Fruit fly (Drosophila melanogaster): ENCODE results near the gene CG43232.

Gene CG43232

dm6 chr2L:6922091-6922753, 9.7 kb upstream of the CG43232 start (continued):
- TF ChIP-seq HLHmδ (GFP tag; optimal IDR thresholded peaks at IDR 0.05) (no peak), mam (GFP tag; optimal IDR thresholded peaks at IDR 0.05) (peak; percentile 76), Hmx (GFP tag; optimal IDR thresholded peaks at IDR 0.05) (no peak), CG1024 (GFP tag; IDR thresholded peaks at IDR 0.05) (no peak; the same call in none of the 2 replicates), Six4 (GFP tag; optimal IDR thresholded peaks at IDR 0.05) (peak; percentile 53), gcm2 (GFP tag; optimal IDR thresholded peaks at IDR 0.05) (peak; percentile 8), MBD-R2 (GFP tag; IDR thresholded peaks at IDR 0.05) (0 out of 2 replicates have a peak, but pooled peaks have one; percentile 6), CG8388 (GFP tag; optimal IDR thresholded peaks at IDR 0.05) (peak; percentile 74), E2f1 (GFP tag; IDR thresholded peaks at IDR 0.05) (peak; percentile 53; the same call in 1 of the 2 replicates), CG14860 (GFP tag; IDR thresholded peaks at IDR 0.05; ENCODE audit: partially characterized antibody) (no peak), HmgZ (tag; optimal IDR thresholded peaks at IDR 0.05) (peak; percentile 9), CG6854 (GFP tag; optimal IDR thresholded peaks at IDR 0.05) (no peak), CG7786 (GFP tag; optimal IDR thresholded peaks at IDR 0.05) (peak; percentile 54), CG6765 (GFP tag; optimal IDR thresholded peaks at IDR 0.05) (no peak), CG10654 (GFP tag; optimal IDR thresholded peaks at IDR 0.05) (peak; percentile 59), Ravus (GFP tag; IDR thresholded peaks at IDR 0.05) (peak; percentile 5), CG7357 (GFP tag; IDR thresholded peaks at IDR 0.05) (no peak), Adf1 (GFP tag; IDR thresholded peaks at IDR 0.05) (peak; percentile 33; the same call in 1 of the 2 replicates), tgo (GFP tag; IDR thresholded peaks at IDR 0.05) (no peak; the same call in 1 of the 3 replicates), CG2199 (GFP tag; IDR thresholded peaks at IDR 0.05) (peak; percentile 46; the same call in 2 of the 3 replicates), Asciz (GFP tag; optimal IDR thresholded peaks at IDR 0.05) (peak; percentile 78), fru (optimal IDR thresholded peaks at IDR 0.05) (no peak), z (GFP tag; IDR thresholded peaks at IDR 0.05) (no peak), CG6654 (GFP tag; optimal IDR thresholded peaks at IDR 0.05) (peak; percentile 30), CG8478 (optimal IDR thresholded peaks at IDR 0.05) (no peak), jumu (GFP tag; optimal IDR thresholded peaks at IDR 0.05) (peak; percentile 58), CG12071 (GFP tag; optimal IDR thresholded peaks at IDR 0.05) (no peak), dmrt11E (tag; optimal IDR thresholded peaks at IDR 0.05) (peak; percentile 66), CG11560 (tag; IDR thresholded peaks at IDR 0.05) (no peak), CG17328 (GFP tag; IDR thresholded peaks at IDR 0.05) (peak; percentile 89), mirr (GFP tag; optimal IDR thresholded peaks at IDR 0.05) (no peak), CG34376 (GFP tag; optimal IDR thresholded peaks at IDR 0.05) (no peak), pho (GFP tag; optimal IDR thresholded peaks at IDR 0.05) (peak; percentile 50), Ets65A (GFP tag) (peak; percentile 96), ranshi (GFP tag; IDR thresholded peaks at IDR 0.05) (no peak; the same call in 1 of the 2 replicates), ci (GFP tag; IDR thresholded peaks at IDR 0.05) (no peak; the same call in 1 of the 3 replicates), pros (GFP tag; optimal IDR thresholded peaks at IDR 0.05) (no peak), Oaz (GFP tag; IDR thresholded peaks at IDR 0.05) (no peak; the same call in 1 of the 2 replicates), CG7556 (GFP tag; optimal IDR thresholded peaks at IDR 0.05) (peak; percentile 35), ems (GFP tag; optimal IDR thresholded peaks at IDR 0.05) (peak; percentile 64), CG11398 (GFP tag; optimal IDR thresholded peaks at IDR 0.05) (peak; percentile 69), CG1647 (GFP tag; optimal IDR thresholded peaks at IDR 0.05) (no peak), Trl (optimal IDR thresholded peaks at IDR 0.05) (peak in 1 of 2 experiments; percentile 31), Trl (GFP tag; optimal IDR thresholded peaks at IDR 0.05) (peak; percentile 72), Hr51 (GFP tag; optimal IDR thresholded peaks at IDR 0.05) (peak in 1 of 2 experiments; percentile 3), unc-4 (GFP tag; IDR thresholded peaks at IDR 0.05; ENCODE audit: partially characterized antibody) (no peak), grau (tag; optimal IDR thresholded peaks at IDR 0.05) (peak; percentile 68), CG12942 (GFP tag; optimal IDR thresholded peaks at IDR 0.05) (peak; percentile 27), CG32532 (GFP tag; IDR thresholded peaks at IDR 0.05) (no peak; the same call in 1 of the 2 replicates), Oli (tag; optimal IDR thresholded peaks at IDR 0.05) (no peak), H2.0 (GFP tag; IDR thresholded peaks at IDR 0.05) (no peak)
